Worm (Caenorhabditis elegans) whole organism, late embryonic: ENCODE data around the gene dib-1.

Source experiments
- C08G9.2 ChIP-seq: sonication (generic microtip); optimal IDR thresholded peaks from 2 replicates; lab custom pipeline; 2016; ENCODE audit warnings: mild to moderate bottlenecking, missing genetic modification characterization, moderate library complexity, missing compliant biosample characterization
- C38D4.7 ChIP-seq: fragments of 200-800 bp; sonication (Bioruptor generic); optimal IDR thresholded peaks from 2 replicates; lab custom pipeline; 2018; ENCODE audit warnings: mild to moderate bottlenecking, missing genetic modification characterization, moderate library complexity, missing compliant biosample characterization
- F13H6.1 ChIP-seq: sonication (generic microtip); optimal IDR thresholded peaks from 2 replicates; lab custom pipeline; 2016; ENCODE audit warnings: missing genetic modification characterization, missing compliant biosample characterization
- K09A11.1 ChIP-seq: sonication (generic microtip); optimal IDR thresholded peaks from 2 replicates; lab custom pipeline; 2017; ENCODE audit warnings: antibody characterized with exemption, mild to moderate bottlenecking, missing genetic modification characterization, missing compliant biosample characterization; ENCODE audit not compliant: insufficient read depth
- Y22D7AL.16 ChIP-seq: sonication (generic microtip); optimal IDR thresholded peaks from 2 replicates; lab custom pipeline; 2016; ENCODE audit warnings: missing genetic modification characterization, missing compliant biosample characterization
- ahr-1 ChIP-seq: sonication (generic microtip); optimal IDR thresholded peaks from 2 replicates; lab custom pipeline; 2016; ENCODE audit warnings: missing genetic modification characterization, missing compliant biosample characterization
- ama-1 ChIP-seq: fragments of 150-350 bp; optimal IDR thresholded peaks from 2 replicates; lab custom pipeline; 2014
- ceh-14 ChIP-seq: sonication (generic microtip); optimal IDR thresholded peaks from 2 replicates; lab custom pipeline; 2016; ENCODE audit warnings: missing genotype, missing genetic modification characterization, missing compliant biosample characterization
- ceh-18 ChIP-seq: sonication (generic microtip); optimal IDR thresholded peaks from 2 replicates; lab custom pipeline; 2016; ENCODE audit warnings: missing genetic modification characterization, missing compliant biosample characterization
- ceh-24 ChIP-seq: sonication (generic microtip); optimal IDR thresholded peaks from 2 replicates; lab custom pipeline; 2016; ENCODE audit warnings: mild to moderate bottlenecking, missing genetic modification characterization, missing compliant biosample characterization
- ceh-30 ChIP-seq: fragments of 150-350 bp; optimal IDR thresholded peaks from 2 replicates; lab custom pipeline; 2014; ENCODE audit warnings: missing biosample characterization, missing genetic modification characterization
- ceh-34 ChIP-seq: sonication (generic microtip); optimal IDR thresholded peaks from 2 replicates; lab custom pipeline; 2016; ENCODE audit warnings: mild to moderate bottlenecking, missing genetic modification characterization, missing compliant biosample characterization
- ceh-48 ChIP-seq: sonication (generic microtip); optimal IDR thresholded peaks from 2 replicates; lab custom pipeline; 2016; ENCODE audit warnings: missing genetic modification characterization, inconsistent platforms, missing compliant biosample characterization
- ceh-9 ChIP-seq: sonication (generic microtip); optimal IDR thresholded peaks from 2 replicates; lab custom pipeline; 2016; ENCODE audit warnings: mild to moderate bottlenecking, missing genetic modification characterization, inconsistent platforms, missing compliant biosample characterization
- che-1 ChIP-seq: sonication (generic microtip); optimal IDR thresholded peaks from 2 replicates; lab custom pipeline; 2016; ENCODE audit warnings: mild to moderate bottlenecking, missing genetic modification characterization, missing compliant biosample characterization
- dmd-4 ChIP-seq: sonication (generic microtip); optimal IDR thresholded peaks from 2 replicates; lab custom pipeline; 2016; ENCODE audit warnings: borderline replicate concordance, missing genetic modification characterization, missing compliant biosample characterization
- elt-2 ChIP-seq: sonication (generic microtip); optimal IDR thresholded peaks from 2 replicates; lab custom pipeline; 2016; ENCODE audit warnings: missing genetic modification reagents, missing genetic modification characterization, missing compliant biosample characterization
- elt-4 ChIP-seq: sonication (generic microtip); optimal IDR thresholded peaks from 2 replicates; lab custom pipeline; 2016; ENCODE audit warnings: missing genetic modification characterization, missing compliant biosample characterization
- ets-4 ChIP-seq: sonication (generic microtip); optimal IDR thresholded peaks from 2 replicates; lab custom pipeline; 2016; ENCODE audit warnings: missing genetic modification characterization, missing compliant biosample characterization
- eyg-1 ChIP-seq: sonication (generic microtip); optimal IDR thresholded peaks from 2 replicates; lab custom pipeline; 2016; ENCODE audit warnings: missing genotype, missing genetic modification characterization, missing compliant biosample characterization
- hlh-13 ChIP-seq: fragments of 200-800 bp; sonication (Bioruptor generic); optimal IDR thresholded peaks from 2 replicates; lab custom pipeline; 2018; ENCODE audit warnings: mild to moderate bottlenecking, missing genetic modification characterization, missing compliant biosample characterization
- hlh-30 ChIP-seq: sonication (generic microtip); optimal IDR thresholded peaks from 2 replicates; lab custom pipeline; 2017; ENCODE audit warnings: antibody characterized with exemption, missing genetic modification characterization, missing compliant biosample characterization; ENCODE audit not compliant: insufficient read depth
- hlh-6 ChIP-seq: sonication (generic microtip); optimal IDR thresholded peaks from 2 replicates; lab custom pipeline; 2016; ENCODE audit warnings: missing genotype, missing genetic modification characterization, missing compliant biosample characterization
- lim-6 ChIP-seq: sonication (generic microtip); optimal IDR thresholded peaks from 2 replicates; lab custom pipeline; 2016; ENCODE audit warnings: missing genetic modification characterization, missing compliant biosample characterization
- nfya-1 ChIP-seq: sonication (generic microtip); optimal IDR thresholded peaks from 2 replicates; lab custom pipeline; 2017; ENCODE audit warnings: missing genetic modification characterization, mild to moderate bottlenecking, missing compliant biosample characterization, antibody characterized with exemption, moderate library complexity
- nhr-11 ChIP-seq: fragments of 150-350 bp; optimal IDR thresholded peaks from 2 replicates; lab custom pipeline; 2014; ENCODE audit warnings: missing biosample characterization, missing genetic modification characterization
- nhr-232 ChIP-seq: sonication (generic microtip); optimal IDR thresholded peaks from 2 replicates; lab custom pipeline; 2016; ENCODE audit warnings: missing genetic modification characterization, missing compliant biosample characterization
- npax-4 ChIP-seq: sonication (generic microtip); optimal IDR thresholded peaks from 2 replicates; lab custom pipeline; 2016; ENCODE audit warnings: missing genetic modification characterization, missing compliant biosample characterization
- odd-2 ChIP-seq: sonication (generic microtip); optimal IDR thresholded peaks from 2 replicates; lab custom pipeline; 2017; ENCODE audit warnings: antibody characterized with exemption, mild to moderate bottlenecking, missing genetic modification characterization, missing compliant biosample characterization
- pat-9 ChIP-seq: fragments of 200-800 bp; sonication (Bioruptor generic); optimal IDR thresholded peaks from 2 replicates; lab custom pipeline; 2018; ENCODE audit warnings: mild to moderate bottlenecking, missing genetic modification characterization, moderate library complexity, missing compliant biosample characterization
- pha-4 ChIP-seq: fragments of 150-350 bp; optimal IDR thresholded peaks from 2 replicates; lab custom pipeline; 2018; ENCODE audit warnings: missing biosample characterization, missing genetic modification reagents, missing genetic modification characterization
- rnt-1 ChIP-seq: sonication (generic microtip); optimal IDR thresholded peaks from 2 replicates; lab custom pipeline; 2016; ENCODE audit warnings: missing genetic modification characterization, missing compliant biosample characterization
- sdc-2 ChIP-seq: sonication (generic microtip); optimal IDR thresholded peaks from 2 replicates; lab custom pipeline; 2016; ENCODE audit warnings: missing genotype, missing genetic modification characterization, missing compliant biosample characterization
- sox-2 ChIP-seq: fragments of 200-800 bp; sonication (Bioruptor generic); IDR thresholded peaks from 2 replicates; pipeline ENCODE4 v1.3.6; 2022; ENCODE audit warnings: missing genetic modification reagents, missing genetic modification characterization, missing compliant biosample characterization
- sox-4 ChIP-seq: sonication (generic microtip); optimal IDR thresholded peaks from 2 replicates; lab custom pipeline; 2017; ENCODE audit warnings: mild to moderate bottlenecking, missing genetic modification characterization, inconsistent platforms, missing compliant biosample characterization
- tbx-7 ChIP-seq: sonication (generic microtip); optimal IDR thresholded peaks from 2 replicates; lab custom pipeline; 2016; ENCODE audit warnings: missing genotype, missing genetic modification characterization, missing compliant biosample characterization
- unc-3 ChIP-seq, 2 experiments: fragments of 200-800 bp in 1 of 2; sonication (Bioruptor generic) in 1 of 2; sonication (generic microtip) in 1 of 2; conservative IDR thresholded peaks in 1 of 2; optimal IDR thresholded peaks in 1 of 2; 2 replicates each; pipeline versions ENCODE4 v1.3.6 to Lab custom; 2016 to 2022; ENCODE audit warnings: missing compliant biosample characterization in 2 of 2, missing genetic modification characterization in 2 of 2, missing genetic modification reagents in 1 of 2
- unc-42 ChIP-seq: sonication (generic microtip); optimal IDR thresholded peaks from 2 replicates; lab custom pipeline; 2016; ENCODE audit warnings: missing genotype, missing genetic modification characterization, missing compliant biosample characterization
- unc-86 ChIP-seq: sonication (generic microtip); optimal IDR thresholded peaks from 2 replicates; lab custom pipeline; 2016; ENCODE audit warnings: missing genetic modification characterization, missing compliant biosample characterization

The dib-1 gene

ce11 chrIV:2890401-2890952 is at the start of gene dib-1, which contains the start of gene nprt-1:
Gene dib-1, plus strand, starts transcription at chrIV:2890882.
Gene nprt-1, minus strand, starts transcription at chrIV:2890451.
- TF ChIP-seq unc-42 (tag; lab: Kevin White, UChicago) (peak; percentile 31), ceh-48 (tag; lab: Kevin White, UChicago) (peak; percentile 11), ahr-1 (tag; lab: Kevin White, UChicago) (no peak), ceh-18 (tag; lab: Kevin White, UChicago) (no peak), sdc-2 (no peak), nfya-1 (tag; lab: Kevin White, UChicago) (peak; percentile 52), nhr-11 (tag; lab: Kevin White, UChicago) (no peak), ceh-24 (no peak)

ce11 chrIV:2841260-2841659 is 49.4 kb upstream of the dib-1 start, which contains the start of gene clec-83:
Gene clec-83, minus strand, starts transcription at chrIV:2841472.
- TF ChIP-seq ceh-18 (tag; lab: Kevin White, UChicago) (no peak), tbx-7 (tag; lab: Kevin White, UChicago) (no peak), ceh-34 (tag; lab: Kevin White, UChicago) (no peak), elt-2 (tag; lab: Kevin White, UChicago) (no peak), elt-4 (tag; lab: Kevin White, UChicago) (no peak), che-1 (tag; lab: Kevin White, UChicago) (no peak), odd-2 (no peak), ceh-14 (tag; lab: Kevin White, UChicago) (no peak), sox-2 (GFP tag; lab: Robert Waterston, UW) (no peak)

ce11 chrIV:2842162-2842561 is 48.5 kb upstream of the dib-1 start, which contains the start of gene clec-84:
Gene clec-84, plus strand, starts transcription at chrIV:2842462.
- TF ChIP-seq pha-4 (tag; lab: Kevin White, UChicago) (no peak), eyg-1 (tag; lab: Kevin White, UChicago) (no peak), ets-4 (tag; lab: Kevin White, UChicago) (no peak), ceh-24 (no peak), hlh-6 (tag; lab: Kevin White, UChicago) (no peak), elt-2 (tag; lab: Kevin White, UChicago) (no peak), C08G9.2 (no peak), nhr-232 (tag; lab: Kevin White, UChicago) (no peak), hlh-13 (GFP tag; lab: Kevin White, UChicago) (no peak), rnt-1 (tag; lab: Kevin White, UChicago) (no peak), ahr-1 (tag; lab: Kevin White, UChicago) (no peak), unc-3 (GFP tag; conservative IDR thresholded peaks at IDR 0.05; lab: Robert Waterston, UW) (no peak), unc-3 (tag; optimal IDR thresholded peaks at IDR 0.05; lab: Kevin White, UChicago) (no peak), ceh-9 (no peak), K09A11.1 (tag; lab: Kevin White, UChicago) (no peak), sox-4 (tag; lab: Kevin White, UChicago) (no peak), npax-4 (tag; lab: Kevin White, UChicago) (no peak)

- TF ChIP-seq unc-42 (tag; lab: Kevin White, UChicago) (no peak), ets-4 (tag; lab: Kevin White, UChicago) (no peak), npax-4 (tag; lab: Kevin White, UChicago) (no peak), ceh-30 (tag; lab: Kevin White, UChicago) (no peak), hlh-13 (GFP tag; lab: Kevin White, UChicago) (no peak), unc-86 (tag; lab: Kevin White, UChicago) (no peak), pat-9 (tag; lab: Kevin White, UChicago) (no peak), F13H6.1 (no peak), C08G9.2 (no peak), lim-6 (tag; lab: Kevin White, UChicago) (no peak), Y22D7AL.16 (tag; lab: Kevin White, UChicago) (no peak), ama-1 (lab: Kevin White, UChicago) (no peak), ceh-48 (tag; lab: Kevin White, UChicago) (no peak), dmd-4 (tag; lab: Kevin White, UChicago) (no peak), C38D4.7 (no peak), hlh-30 (tag; lab: Kevin White, UChicago) (no peak), rnt-1 (tag; lab: Kevin White, UChicago) (no peak)
Measured at ce11 chrIV:2843882-2844281, 46.8 kb upstream of the dib-1 start, which contains the start of gene Y54G2A.15. Gene Y54G2A.15, minus strand, starts transcription at chrIV:2843982.
